Fruit fly (Drosophila melanogaster) whole organism, wandering third instar larva: ENCODE measurements around the gene Ugt35D1.

Experiments
- CrebA ChIP-seq: fragments of 200-800 bp; sonication (Bioruptor generic); optimal IDR thresholded peaks from 2 replicates; lab custom pipeline; 2016; ENCODE audit warnings: missing biosample characterization, mild to moderate bottlenecking, missing genetic modification characterization, borderline replicate concordance
- Dfd ChIP-seq: fragments of >200 bp; optimal IDR thresholded peaks from 2 replicates; lab custom pipeline; 2017; ENCODE audit warnings: missing biosample characterization, missing genetic modification characterization
- GATAd ChIP-seq: sonication (Bioruptor generic); optimal IDR thresholded peaks from 2 replicates; lab custom pipeline; 2016; ENCODE audit warnings: missing biosample characterization, missing genetic modification characterization
- HLH106 ChIP-seq: fragments of 200-800 bp; optimal IDR thresholded peaks from 3 replicates; lab custom pipeline; 2019; ENCODE audit warnings: missing biosample characterization, mild to moderate bottlenecking, missing genetic modification characterization, moderate library complexity
- Hnf4 ChIP-seq: fragments of 200-800 bp; sonication (Bioruptor generic); optimal IDR thresholded peaks from 2 replicates; lab custom pipeline; 2016; ENCODE audit warnings: missing biosample characterization, mild to moderate bottlenecking, missing genetic modification characterization
- Hr83 ChIP-seq: fragments of 200-300 bp; sonication (Bioruptor generic); optimal IDR thresholded peaks from 2 replicates; lab custom pipeline; 2016; ENCODE audit warnings: missing biosample characterization, mild to moderate bottlenecking, missing genetic modification characterization, moderate library complexity; ENCODE audit not compliant: poor library complexity, severe bottlenecking
- Mio ChIP-seq: sonication (Bioruptor generic); optimal IDR thresholded peaks from 2 replicates; lab custom pipeline; 2016; ENCODE audit warnings: missing biosample characterization, missing genetic modification characterization
- N ChIP-seq: fragments of >200 bp; optimal IDR thresholded peaks from 2 replicates; lab custom pipeline; 2018; ENCODE audit warnings: missing biosample characterization, missing external identifiers, missing genetic modification characterization
- OdsH ChIP-seq: fragments of 200-800 bp; sonication (Bioruptor generic); optimal IDR thresholded peaks from 2 replicates; lab custom pipeline; 2016; ENCODE audit warnings: missing biosample characterization, mild to moderate bottlenecking, missing genetic modification characterization
- Rel ChIP-seq, 2 experiments: fragments of 200-800 bp; sonication (Bioruptor generic) in 1 of 2; optimal IDR thresholded peaks; 2 replicates in 1 of 2; 3 replicates in 1 of 2; lab custom pipeline; 2016 to 2019; ENCODE audit warnings: mild to moderate bottlenecking in 2 of 2, missing biosample characterization in 2 of 2, missing genetic modification characterization in 2 of 2, moderate library complexity in 1 of 2
- Sp1 ChIP-seq: fragments of 200-800 bp; sonication (Bioruptor generic); optimal IDR thresholded peaks from 3 replicates; lab custom pipeline; 2019; ENCODE audit warnings: missing biosample characterization, mild to moderate bottlenecking, missing genetic modification characterization, moderate library complexity
- Vsx2 ChIP-seq: fragments of 200-300, 225-300 bp; sonication (Bioruptor generic); optimal IDR thresholded peaks from 2 replicates; lab custom pipeline; 2018; ENCODE audit warnings: missing biosample characterization, missing genetic modification characterization; ENCODE audit not compliant: partially characterized antibody
- br ChIP-seq: fragments of 200-800 bp; sonication (Bioruptor generic); optimal IDR thresholded peaks from 2 replicates; lab custom pipeline; 2016; ENCODE audit warnings: missing biosample characterization, missing genetic modification characterization
- brk ChIP-seq: fragments of 200-800 bp; sonication (Bioruptor generic); optimal IDR thresholded peaks from 2 replicates; lab custom pipeline; 2016; ENCODE audit warnings: missing biosample characterization, mild to moderate bottlenecking, missing genetic modification characterization
- ey ChIP-seq: fragments of 200-800 bp; sonication (Bioruptor generic); optimal IDR thresholded peaks from 2 replicates; lab custom pipeline; 2016; ENCODE audit warnings: missing biosample characterization, missing genetic modification characterization
- foxo ChIP-seq, 2 experiments: fragments of 200-800 bp; sonication (Bioruptor generic); optimal IDR thresholded peaks; 2 replicates in 1 of 2; 3 replicates in 1 of 2; lab custom pipeline; 2016 to 2017; ENCODE audit warnings: missing biosample characterization in 2 of 2, missing genetic modification characterization in 2 of 2
- fru ChIP-seq: fragments of 200-800 bp; sonication (Bioruptor generic); optimal IDR thresholded peaks from 3 replicates; lab custom pipeline; 2016; ENCODE audit warnings: missing biosample characterization, mild to moderate bottlenecking, missing genetic modification characterization
- jim ChIP-seq: fragments of 175-275, 200-325 bp; sonication (Bioruptor generic); optimal IDR thresholded peaks from 2 replicates; lab custom pipeline; 2016; ENCODE audit warnings: missing biosample characterization, mild to moderate bottlenecking, missing genetic modification characterization
- pan ChIP-seq: fragments of >200 bp; optimal IDR thresholded peaks from 2 replicates; lab custom pipeline; 2017
- psq ChIP-seq: fragments of 200-800 bp; sonication (Bioruptor generic); optimal IDR thresholded peaks from 3 replicates; lab custom pipeline; 2017; ENCODE audit warnings: missing biosample characterization, mild to moderate bottlenecking, missing genetic modification characterization, moderate library complexity
- rgr ChIP-seq: fragments of 200-800 bp; sonication (Bioruptor generic); optimal IDR thresholded peaks from 3 replicates; lab custom pipeline; 2016; ENCODE audit warnings: missing biosample characterization, mild to moderate bottlenecking, missing genetic modification characterization
- sage ChIP-seq: fragments of 200-800 bp; sonication (Bioruptor generic); optimal IDR thresholded peaks from 2 replicates; lab custom pipeline; 2016; ENCODE audit warnings: missing biosample characterization, mild to moderate bottlenecking, missing genetic modification characterization
- sv ChIP-seq: fragments of 200-800 bp; sonication (Bioruptor generic); optimal IDR thresholded peaks from 3 replicates; lab custom pipeline; 2016; ENCODE audit warnings: missing biosample characterization, missing genetic modification characterization
- tai ChIP-seq: sonication (Bioruptor generic); optimal IDR thresholded peaks from 2 replicates; lab custom pipeline; 2016; ENCODE audit warnings: missing biosample characterization, missing genetic modification characterization
- usp ChIP-seq: fragments of >200 bp; optimal IDR thresholded peaks from 2 replicates; lab custom pipeline; 2017; ENCODE audit warnings: missing biosample characterization, missing genetic modification characterization
- woc ChIP-seq: sonication (Bioruptor generic); optimal IDR thresholded peaks from 2 replicates; lab custom pipeline; 2016; ENCODE audit warnings: missing biosample characterization, mild to moderate bottlenecking, missing genetic modification characterization

Ugt35D1 gene

DNA sequence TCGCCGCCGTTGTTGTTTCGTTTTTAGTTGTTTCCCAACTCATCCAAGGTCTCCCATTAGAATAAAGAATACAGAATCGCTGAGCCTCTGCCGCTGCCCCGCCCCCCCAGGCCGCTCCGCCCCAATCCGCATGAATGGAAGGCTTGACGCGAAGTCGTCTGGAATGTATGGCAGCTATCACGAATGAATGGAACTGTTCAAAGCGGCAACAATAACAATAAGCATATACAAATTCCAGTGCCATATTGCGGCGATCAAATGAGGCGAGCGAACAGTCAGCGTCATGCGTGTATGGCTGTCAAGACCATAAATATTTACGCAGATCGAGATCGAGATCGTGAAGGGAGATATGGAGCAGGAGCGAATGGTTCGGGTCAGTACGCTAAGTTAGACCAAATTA, 25.6 kb upstream of the Ugt35D1 start:
- no peak for TF ChIP-seq foxo (GFP tag; optimal IDR thresholded peaks at IDR 0.05; lab: Kevin White, UChicago)
- TF ChIP-seq psq (GFP tag; lab: Kevin White, UChicago), result no peak
- no peak for TF ChIP-seq OdsH
- no peak for TF ChIP-seq br (GFP tag; lab: Kevin White, UChicago)

DNA sequence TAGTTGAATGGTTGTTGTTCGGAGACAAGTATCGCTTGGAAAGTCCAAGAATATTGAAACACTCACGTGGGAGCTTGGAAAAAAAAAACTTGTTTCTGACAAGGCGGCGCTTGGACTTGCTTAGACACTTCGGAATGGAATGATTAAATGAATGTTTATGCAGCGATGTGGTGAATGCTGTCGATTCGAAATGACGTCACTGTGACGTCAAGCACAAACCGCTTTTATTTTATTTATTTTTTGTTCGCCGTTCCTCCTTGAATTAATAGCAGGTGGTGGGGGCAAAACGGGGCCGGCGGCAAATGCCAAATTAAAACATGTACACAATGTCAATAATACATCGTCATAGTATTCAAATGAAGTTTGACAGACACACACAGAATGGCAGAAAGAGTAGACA, 24.4 kb upstream of the Ugt35D1 start:
- no peak for TF ChIP-seq rgr (GFP tag; lab: Kevin White, UChicago)
- TF ChIP-seq tai (GFP tag; lab: Kevin White, UChicago), result no peak
- TF ChIP-seq Mio (GFP tag; lab: Kevin White, UChicago), result no peak
- no peak for TF ChIP-seq pan
- TF ChIP-seq CrebA (GFP tag; lab: Kevin White, UChicago), result no peak
- TF ChIP-seq fru (GFP tag; lab: Kevin White, UChicago), result no peak
- TF ChIP-seq sv (GFP tag; lab: Kevin White, UChicago), result no peak
- TF ChIP-seq HLH106 (tag; lab: Kevin White, UChicago), result no peak
- TF ChIP-seq sage, result no peak
- no peak for TF ChIP-seq Vsx2 (GFP tag; lab: Kevin White, UChicago)
- TF ChIP-seq usp, result no peak

DNA sequence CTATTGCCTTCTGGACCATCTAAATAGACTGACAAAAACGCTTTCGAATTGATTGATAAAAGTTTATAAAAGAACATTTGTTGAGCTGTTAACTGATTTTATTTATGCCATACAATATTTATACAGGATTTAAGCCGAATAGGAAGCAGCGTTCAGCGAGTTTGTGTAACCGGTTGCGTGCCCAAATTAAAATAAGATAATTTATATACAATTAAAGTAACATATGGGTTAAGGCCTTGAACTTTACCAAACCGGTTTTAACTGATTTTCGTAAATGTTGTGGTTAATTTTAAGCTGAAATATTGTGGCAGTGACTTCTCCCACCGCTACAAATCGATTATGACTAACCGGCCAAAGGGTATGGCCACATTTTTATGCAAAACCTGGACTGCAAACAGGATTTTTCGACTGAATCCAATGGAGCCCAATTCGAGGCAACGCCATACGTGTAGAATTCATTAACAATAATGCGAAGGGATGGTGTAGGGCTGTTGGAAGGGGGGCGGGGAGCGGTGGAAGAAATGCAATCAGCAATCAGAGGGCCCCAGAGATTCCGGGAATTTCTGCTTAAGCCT, 14.6 kb upstream of the Ugt35D1 start:
- TF ChIP-seq tai (GFP tag; lab: Kevin White, UChicago) (no peak), jim (GFP tag; lab: Kevin White, UChicago) (no peak), rgr (GFP tag; lab: Kevin White, UChicago) (no peak), ey (peak; percentile 2), brk (GFP tag; lab: Kevin White, UChicago) (no peak), psq (GFP tag; lab: Kevin White, UChicago) (peak; percentile 7), Dfd (GFP tag; lab: Kevin White, UChicago) (no peak), fru (GFP tag; lab: Kevin White, UChicago) (peak; percentile 36), foxo (GFP tag; optimal IDR thresholded peaks at IDR 0.05; lab: Kevin White, UChicago) (peak in 1 of 2 experiments; percentile 29), woc (GFP tag; lab: Kevin White, UChicago) (peak; percentile 47), Hr83 (GFP tag; lab: Kevin White, UChicago) (no peak), pan (no peak), OdsH (peak; percentile 31)

DNA sequence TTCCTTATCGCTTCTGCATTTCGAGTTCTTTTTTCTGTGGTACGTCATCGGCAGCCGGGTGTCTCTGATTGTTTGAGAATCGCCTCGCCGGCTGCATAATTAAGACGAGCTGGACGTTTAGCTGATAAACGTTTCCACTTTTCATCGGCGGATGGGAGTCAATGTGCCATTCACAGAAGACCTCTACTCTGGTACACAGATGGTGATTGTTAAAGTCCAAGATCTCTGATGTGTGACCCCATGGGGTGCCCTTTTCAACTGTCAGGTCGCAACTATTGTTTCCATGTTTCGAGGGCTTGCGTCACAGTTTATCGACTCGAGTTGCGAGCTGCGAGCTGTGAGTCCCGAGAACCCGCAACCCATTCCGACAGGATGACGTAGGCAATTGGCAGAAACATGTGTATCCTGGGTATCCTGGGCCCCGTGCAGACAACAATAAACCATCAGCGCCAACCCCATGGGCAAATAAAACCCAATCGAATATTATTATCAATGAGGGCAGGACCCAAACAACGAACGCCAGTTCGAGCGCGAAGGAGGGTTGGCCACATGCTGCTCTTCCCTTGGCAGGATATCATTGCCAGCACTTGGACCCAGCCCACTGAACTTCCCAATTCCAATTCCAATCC, 12.0 kb upstream of the Ugt35D1 start:
- TF ChIP-seq fru (GFP tag; lab: Kevin White, UChicago) (no peak), Rel (GFP tag; optimal IDR thresholded peaks at IDR 0.05; lab: Kevin White, UChicago) (no peak), Rel (tag; optimal IDR thresholded peaks at IDR 0.05; lab: Kevin White, UChicago) (peak; percentile 45)

DNA sequence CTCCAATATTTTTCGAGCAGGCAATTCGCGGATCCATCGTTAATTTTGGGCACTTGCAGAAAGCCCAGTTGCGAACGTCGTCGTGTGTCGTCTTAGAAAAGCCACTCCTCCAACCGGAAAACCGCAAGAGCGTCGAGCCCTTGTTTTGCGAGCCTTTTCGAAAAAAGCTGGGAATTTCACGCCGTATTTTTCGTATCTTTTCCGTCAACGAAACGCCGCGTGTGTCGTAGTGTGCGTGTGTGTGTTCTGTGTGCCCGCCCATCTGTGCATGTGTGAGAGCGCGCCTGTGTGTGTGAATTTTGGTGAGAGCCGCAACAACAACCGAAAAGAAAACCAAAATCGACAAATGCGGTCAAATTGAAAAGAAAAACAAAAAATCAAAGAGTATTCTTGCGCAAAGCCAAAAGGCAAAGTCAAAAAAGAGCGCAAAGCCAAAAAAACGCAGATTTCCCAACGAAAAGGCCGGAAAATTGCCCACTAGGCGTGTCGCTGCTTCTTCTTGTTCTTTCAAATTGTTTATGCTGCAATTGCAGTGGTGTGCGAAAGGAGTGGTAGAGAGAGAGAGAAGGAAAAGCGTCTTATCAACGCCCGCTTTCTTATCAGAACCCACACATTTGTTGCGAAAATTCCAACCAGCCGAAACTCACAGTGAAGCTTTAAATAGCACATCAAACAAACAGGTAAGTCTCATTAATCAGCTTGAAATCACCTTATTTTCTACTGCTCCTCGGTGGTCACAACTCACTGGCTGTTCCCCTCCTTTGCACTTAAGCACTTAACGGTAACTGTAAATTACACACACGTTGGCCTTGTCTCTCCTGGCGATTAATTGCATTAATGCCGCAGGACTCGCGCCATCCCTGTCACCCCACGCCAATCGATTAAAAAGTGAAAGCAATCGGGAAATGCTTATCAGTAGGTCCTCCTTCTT, 10.4 kb upstream of the Ugt35D1 start, which contains the start of gene PNPase:
PNPase (minus strand) TSS at position 176 of the 931 bp plus-strand sequence.
- no peak for TF ChIP-seq Rel (GFP tag; optimal IDR thresholded peaks at IDR 0.05; lab: Kevin White, UChicago)
- peak; percentile 26 for TF ChIP-seq Rel (tag; optimal IDR thresholded peaks at IDR 0.05; lab: Kevin White, UChicago)
- no peak for TF ChIP-seq GATAd (GFP tag; lab: Kevin White, UChicago)
- TF ChIP-seq N (GFP tag; lab: Kevin White, UChicago), result no peak
- no peak for TF ChIP-seq Dfd (GFP tag; lab: Kevin White, UChicago)
- no peak for TF ChIP-seq Hr83 (GFP tag; lab: Kevin White, UChicago)
- peak; percentile 3 for TF ChIP-seq Sp1 (GFP tag; lab: Kevin White, UChicago)
- TF ChIP-seq Mio (GFP tag; lab: Kevin White, UChicago), result no peak
- no peak for TF ChIP-seq pan
- no peak for TF ChIP-seq Hnf4 (GFP tag; lab: Kevin White, UChicago)
